In the genomic region with DNA sequence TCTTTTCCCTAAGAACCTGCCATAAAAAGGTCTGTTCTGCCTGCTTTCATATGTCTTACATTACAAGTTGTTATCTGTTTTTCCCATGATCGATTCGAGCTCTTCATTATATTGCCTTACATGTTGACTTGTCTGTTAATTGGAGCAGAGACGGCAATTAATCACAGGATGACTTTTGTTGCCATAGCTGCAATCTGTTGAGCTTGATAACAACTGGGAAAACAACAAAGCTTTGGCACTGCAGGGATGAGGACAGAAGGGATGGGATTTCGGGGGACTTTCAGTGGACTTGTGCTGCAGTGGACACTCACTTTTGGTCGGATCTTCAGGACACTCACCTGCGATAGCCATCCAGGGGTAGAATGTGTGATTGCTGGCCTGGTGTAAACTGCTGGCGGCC, we compare ENCODE assay signal across 2 fruit fly cellular contexts.
TF ChIP-seq lines count a peak whose summit lies in the region.

No protein-coding gene starts in this region.

TF ChIP-seq in whole organism, prepupa, 60 proteins besides CTCF, POLR2A, EP300 and RAD21:
- TF ChIP-seq CG15336 (GFP tag; IDR thresholded peaks at IDR 0.05; lab: Robert Waterston, UW) = no peak
- peak; percentile 91 for TF ChIP-seq svp (GFP tag; lab: Kevin White, UChicago)
TF ChIP-seq in whole organism, prepupa: peak in this region for 1.

TF ChIP-seq in whole organism, wandering third instar larva, 38 proteins besides CTCF, POLR2A, EP300 and RAD21:
- TF ChIP-seq Hnf4 (GFP tag; optimal IDR thresholded peaks at IDR 0.05; lab: Kevin White, UChicago) (no peak), Rel (GFP tag; optimal IDR thresholded peaks at IDR 0.05; lab: Kevin White, UChicago) (no peak), Rel (tag; optimal IDR thresholded peaks at IDR 0.05; lab: Kevin White, UChicago) (peak; percentile 69)
